Fruit fly (Drosophila melanogaster): Measurements from ENCODE around the gene CatB.

DNA sequence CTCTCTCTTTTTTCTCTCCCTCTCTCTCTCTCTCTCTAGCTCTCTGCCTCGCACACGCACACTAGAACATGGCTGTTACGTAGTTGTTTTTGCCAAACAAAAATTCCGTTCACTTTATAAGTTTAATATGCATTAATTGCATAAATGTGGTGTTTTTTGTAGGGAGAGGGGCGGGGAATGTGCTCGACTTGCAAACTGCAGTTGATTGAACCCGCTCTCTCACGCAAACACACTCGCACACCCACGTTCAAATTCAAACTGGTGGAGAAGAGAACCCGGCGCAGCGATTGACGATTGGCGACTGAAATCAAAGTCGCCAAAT is 3.7 kb downstream of the CatB start:
- no peak for TF ChIP-seq CTCF (optimal IDR thresholded peaks at IDR 0.05)
- TF ChIP-seq CG8478 (optimal IDR thresholded peaks at IDR 0.05): no peak

Data from S2 (cell line).